Worm (Caenorhabditis elegans): ENCODE results near the gene C04H4.1.

C04H4.1 gene

ce11 chrII:7981084-7981483 lies 22.4 kb downstream of the C04H4.1 start:
- TF ChIP-seq nhr-28 (tag; optimal IDR thresholded peaks at IDR 0.05), result no peak
- TF ChIP-seq elt-1 (tag; optimal IDR thresholded peaks at IDR 0.05; ENCODE audit: borderline replicate concordance, insufficient read depth), result no peak
- no peak for TF ChIP-seq sptf-1 (tag; optimal IDR thresholded peaks at IDR 0.05)
- TF ChIP-seq cnd-1 (tag; optimal IDR thresholded peaks at IDR 0.05), result no peak
- TF ChIP-seq zip-8 (tag; optimal IDR thresholded peaks at IDR 0.05), result no peak

- TF ChIP-seq unc-39 (tag; optimal IDR thresholded peaks at IDR 0.05) (no peak), lsy-2 (tag; optimal IDR thresholded peaks at IDR 0.05) (no peak), ztf-11 (tag; optimal IDR thresholded peaks at IDR 0.05) (no peak), sem-2 (GFP tag; optimal IDR thresholded peaks at IDR 0.05) (no peak), elt-3 (tag; optimal IDR thresholded peaks at IDR 0.05) (no peak), mab-5 (tag; optimal IDR thresholded peaks at IDR 0.05) (no peak), tbx-8 (GFP tag; optimal IDR thresholded peaks at IDR 0.05) (no peak), ces-1 (GFP tag; optimal IDR thresholded peaks at IDR 0.05) (no peak), ceh-83 (GFP tag; optimal IDR thresholded peaks at IDR 0.05) (no peak), bed-3 (GFP tag; optimal IDR thresholded peaks at IDR 0.05) (no peak), nhr-2 (tag; optimal IDR thresholded peaks at IDR 0.05) (no peak), blmp-1 (tag; optimal IDR thresholded peaks at IDR 0.05) (no peak), pha-4 (tag; optimal IDR thresholded peaks at IDR 0.05) (no peak), zip-8 (tag; optimal IDR thresholded peaks at IDR 0.05) (no peak), flh-1 (GFP tag; optimal IDR thresholded peaks at IDR 0.05) (no peak), ceh-39 (tag; optimal IDR thresholded peaks at IDR 0.05) (no peak), hlh-1 (tag; optimal IDR thresholded peaks at IDR 0.05) (no peak), ceh-43 (GFP tag; optimal IDR thresholded peaks at IDR 0.05) (no peak)
These were observed 24.8 kb downstream of the C04H4.1 start for ce11 chrII:7983454-7983853.

ce11 chrII:7984071-7984470 lies 25.4 kb downstream of the C04H4.1 start:
- TF ChIP-seq tbx-8 (GFP tag; optimal IDR thresholded peaks at IDR 0.05), result no peak

- TF ChIP-seq elt-1 (tag; optimal IDR thresholded peaks at IDR 0.05; ENCODE audit: borderline replicate concordance, insufficient read depth), result no peak
- TF ChIP-seq mab-5 (tag; optimal IDR thresholded peaks at IDR 0.05), result no peak
These were observed 26.4 kb downstream of the C04H4.1 start for ce11 chrII:7985029-7985428.

- no peak for TF ChIP-seq flh-1 (GFP tag; optimal IDR thresholded peaks at IDR 0.05)
- TF ChIP-seq ceh-83 (GFP tag; optimal IDR thresholded peaks at IDR 0.05), result no peak
- no peak for TF ChIP-seq ham-2 (GFP tag; optimal IDR thresholded peaks at IDR 0.05)
- no peak for TF ChIP-seq sem-2 (GFP tag; optimal IDR thresholded peaks at IDR 0.05)
- TF ChIP-seq sptf-1 (tag; optimal IDR thresholded peaks at IDR 0.05), result no peak
- TF ChIP-seq ztf-11 (tag; optimal IDR thresholded peaks at IDR 0.05), result no peak
- no peak for TF ChIP-seq lin-32 (GFP tag; optimal IDR thresholded peaks at IDR 0.05)
- TF ChIP-seq nhr-12 (tag; optimal IDR thresholded peaks at IDR 0.05), result no peak
- TF ChIP-seq nhr-2 (tag; optimal IDR thresholded peaks at IDR 0.05), result no peak
- TF ChIP-seq mab-5 (tag; optimal IDR thresholded peaks at IDR 0.05), result no peak
- TF ChIP-seq snpc-4 (tag; optimal IDR thresholded peaks at IDR 0.05), result no peak
- TF ChIP-seq elt-3 (tag; optimal IDR thresholded peaks at IDR 0.05), result no peak
- TF ChIP-seq unc-39 (tag; optimal IDR thresholded peaks at IDR 0.05), result no peak
- no peak for TF ChIP-seq blmp-1 (tag; optimal IDR thresholded peaks at IDR 0.05)
- TF ChIP-seq pha-4 (tag; optimal IDR thresholded peaks at IDR 0.05), result no peak
- TF ChIP-seq unc-120 (tag; optimal IDR thresholded peaks at IDR 0.05; ENCODE audit: poor library complexity, severe bottlenecking), result no peak
These were observed 28.3 kb downstream of the C04H4.1 start for ce11 chrII:7986928-7987327.

ce11 chrII:7990192-7990591 lies 31.5 kb downstream of the C04H4.1 start:
- no peak for TF ChIP-seq snpc-4 (tag; optimal IDR thresholded peaks at IDR 0.05)
- TF ChIP-seq elt-3 (tag; optimal IDR thresholded peaks at IDR 0.05), result no peak
- peak; percentile 64 for TF ChIP-seq ces-1 (GFP tag; optimal IDR thresholded peaks at IDR 0.05)
- no peak for TF ChIP-seq pha-4 (tag; optimal IDR thresholded peaks at IDR 0.05)
- no peak for TF ChIP-seq mls-2 (tag; optimal IDR thresholded peaks at IDR 0.05)
- TF ChIP-seq sptf-1 (tag; optimal IDR thresholded peaks at IDR 0.05), result no peak

ce11 chrII:7991279-7991678 lies 32.6 kb downstream of the C04H4.1 start:
- TF ChIP-seq unc-39 (tag; optimal IDR thresholded peaks at IDR 0.05) (no peak), sem-2 (GFP tag; optimal IDR thresholded peaks at IDR 0.05) (no peak), ces-1 (GFP tag; optimal IDR thresholded peaks at IDR 0.05) (peak; percentile 20)
